Fruit fly (Drosophila melanogaster) whole organism, embryonic: ENCODE data around the gene ATPsynD.

Source experiments
- CG10654 ChIP-seq: fragments of 200-800 bp; sonication (Bioruptor generic); optimal IDR thresholded peaks from 2 replicates; lab custom pipeline; 2016; ENCODE audit warnings: missing biosample characterization, missing genetic modification characterization
- CG11456 ChIP-seq: fragments of 200-800 bp; sonication (Bioruptor generic); IDR thresholded peaks from 3 replicates; pipeline ENCODE4 v1.3.6; 2022; ENCODE audit warnings: missing biosample characterization, missing genetic modification characterization
- CG12769 ChIP-seq: fragments of 200-800 bp; sonication (Bioruptor generic); optimal IDR thresholded peaks from 2 replicates; lab custom pipeline; 2019; ENCODE audit warnings: missing biosample characterization, mild to moderate bottlenecking, missing genetic modification characterization, moderate library complexity
- CG12942 ChIP-seq: fragments of 200-800 bp; sonication (Bioruptor generic); optimal IDR thresholded peaks from 3 replicates; lab custom pipeline; 2016; ENCODE audit warnings: missing biosample characterization, missing genetic modification characterization
- CG13123 ChIP-seq: fragments of 200-800 bp; sonication (Bioruptor generic); optimal IDR thresholded peaks from 2 replicates; lab custom pipeline; 2016; ENCODE audit warnings: missing biosample characterization, missing genetic modification characterization
- CG13296 ChIP-seq: fragments of 200-800 bp; sonication (Bioruptor generic); optimal IDR thresholded peaks from 3 replicates; lab custom pipeline; 2018; ENCODE audit warnings: missing biosample characterization, mild to moderate bottlenecking, missing genetic modification characterization
- CG13424 ChIP-seq: fragments of 200-800 bp; sonication (Bioruptor generic); optimal IDR thresholded peaks from 2 replicates; lab custom pipeline; 2019; ENCODE audit warnings: missing biosample characterization, mild to moderate bottlenecking, missing genetic modification characterization, moderate library complexity
- CG14965 ChIP-seq: fragments of 200-800 bp; sonication (Bioruptor generic); optimal IDR thresholded peaks from 2 replicates; lab custom pipeline; 2016; ENCODE audit warnings: missing biosample characterization, missing genetic modification characterization, borderline replicate concordance
- CG16813 ChIP-seq: fragments of 200-800 bp; sonication (Bioruptor generic); IDR thresholded peaks from 3 replicates; pipeline ENCODE4 v1.3.6; 2022; ENCODE audit warnings: missing biosample characterization, missing genetic modification characterization; ENCODE audit not compliant: partially characterized antibody
- CG2199 ChIP-seq: fragments of 200-800 bp; sonication (Bioruptor generic); IDR thresholded peaks from 3 replicates; pipeline ENCODE4 v1.3.6; 2022; ENCODE audit warnings: missing biosample characterization, missing genetic modification characterization
- CG2889 ChIP-seq: fragments of 200-800 bp; sonication (Bioruptor generic); IDR thresholded peaks from 3 replicates; pipeline ENCODE4 v1.3.6; 2022; ENCODE audit warnings: missing biosample characterization, missing genetic modification characterization
- CG30020 ChIP-seq: fragments of 200-800 bp; optimal IDR thresholded peaks from 2 replicates; lab custom pipeline; 2019; ENCODE audit warnings: missing biosample characterization, mild to moderate bottlenecking, missing genetic modification characterization, moderate library complexity
- CG30431 ChIP-seq: fragments of 200-800 bp; sonication (Bioruptor generic); optimal IDR thresholded peaks from 2 replicates; lab custom pipeline; 2017; ENCODE audit warnings: missing biosample characterization, missing genetic modification characterization
- CG31441 ChIP-seq: fragments of 200-800 bp; sonication (Bioruptor generic); IDR thresholded peaks from 2 replicates; pipeline ENCODE4 v1.3.6; 2022; ENCODE audit warnings: missing biosample characterization, missing genetic modification characterization
- CG3281 ChIP-seq: fragments of 200-800 bp; sonication (Bioruptor generic); optimal IDR thresholded peaks from 3 replicates; lab custom pipeline; 2017; ENCODE audit warnings: missing biosample characterization, mild to moderate bottlenecking, missing genetic modification characterization
- CG4707 ChIP-seq: fragments of 200-800 bp; sonication (Bioruptor generic); optimal IDR thresholded peaks from 2 replicates; lab custom pipeline; 2018; ENCODE audit warnings: missing biosample characterization, mild to moderate bottlenecking, missing genetic modification characterization, moderate library complexity
- CG5180 ChIP-seq: fragments of 200-800 bp; sonication (Bioruptor generic); optimal IDR thresholded peaks from 3 replicates; lab custom pipeline; 2017; ENCODE audit warnings: missing biosample characterization, missing genetic modification characterization, mild to moderate bottlenecking, moderate library complexity, missing genetic modification reagents
- CG6175 ChIP-seq: fragments of 200-800 bp; sonication (Bioruptor generic); IDR thresholded peaks from 3 replicates; pipeline ENCODE4 v1.3.6; 2022; ENCODE audit warnings: missing biosample characterization, missing genetic modification characterization
- CG6683 ChIP-seq: fragments of 200-800 bp; sonication (Bioruptor generic); optimal IDR thresholded peaks from 2 replicates; lab custom pipeline; 2017; ENCODE audit warnings: missing biosample characterization, mild to moderate bottlenecking, missing genetic modification characterization, missing genetic modification reagents
- CG8924 ChIP-seq: fragments of 200-800 bp; optimal IDR thresholded peaks from 3 replicates; lab custom pipeline; 2019; ENCODE audit warnings: missing biosample characterization, mild to moderate bottlenecking, missing genetic modification characterization, moderate library complexity
- CG9215 ChIP-seq: fragments of 200-800 bp; sonication (Bioruptor generic); IDR thresholded peaks from 2 replicates; pipeline ENCODE4 v1.3.6; 2022; ENCODE audit warnings: missing biosample characterization, missing genetic modification characterization
- CHES-1-like ChIP-seq: fragments of 200-800 bp; sonication (Bioruptor generic); optimal IDR thresholded peaks from 2 replicates; lab custom pipeline; 2016; ENCODE audit warnings: missing biosample characterization, missing genetic modification characterization
- CrebB ChIP-seq: fragments of 200-800 bp; sonication (Bioruptor generic); optimal IDR thresholded peaks from 3 replicates; lab custom pipeline; 2018; ENCODE audit warnings: missing biosample characterization, mild to moderate bottlenecking, missing genetic modification characterization
- Dbx ChIP-seq: fragments of 200-800 bp; sonication (Bioruptor generic); IDR thresholded peaks from 3 replicates; pipeline ENCODE4 v1.3.6; 2022; ENCODE audit warnings: missing biosample characterization, missing genetic modification characterization
- Dfd ChIP-seq, 2 experiments: fragments of >200 bp; optimal IDR thresholded peaks; 2 replicates each; lab custom pipeline; 2017; ENCODE audit warnings: missing biosample characterization in 2 of 2, missing genetic modification characterization in 2 of 2
- Dref ChIP-seq: fragments of 200-800 bp; sonication (Bioruptor generic); IDR thresholded peaks from 2 replicates; pipeline ENCODE4 v1.3.6; 2022; ENCODE audit warnings: missing biosample characterization, missing genetic modification characterization
- Eip74EF ChIP-seq, 2 experiments: fragments of 200-800 bp in 1 of 2; fragments of >200 bp in 1 of 2; sonication (Bioruptor generic) in 1 of 2; optimal IDR thresholded peaks; 2 replicates each; lab custom pipeline; 2017 to 2019; ENCODE audit warnings: missing biosample characterization in 2 of 2, missing genetic modification characterization in 2 of 2, mild to moderate bottlenecking in 1 of 2, moderate library complexity in 1 of 2
- HLH4C ChIP-seq: fragments of 200-800 bp; sonication (Bioruptor generic); IDR thresholded peaks from 3 replicates; pipeline ENCODE4 v1.3.6; 2022; ENCODE audit warnings: missing biosample characterization, missing genetic modification characterization; ENCODE audit not compliant: partially characterized antibody
- Hr3 ChIP-seq: fragments of 200-800 bp; sonication (Bioruptor generic); optimal IDR thresholded peaks from 3 replicates; lab custom pipeline; 2016; ENCODE audit warnings: missing biosample characterization, missing genetic modification characterization
- Hr51 ChIP-seq, 2 experiments: fragments of 200-800 bp; sonication (Bioruptor generic); optimal IDR thresholded peaks; 2 replicates in 1 of 2; 3 replicates in 1 of 2; lab custom pipeline; 2016 to 2018; ENCODE audit warnings: missing biosample characterization in 2 of 2, missing genetic modification characterization in 2 of 2, mild to moderate bottlenecking in 1 of 2, moderate library complexity in 1 of 2
- Sin3A ChIP-seq: fragments of >200 bp; optimal IDR thresholded peaks from 2 replicates; lab custom pipeline; 2018
- Sry-β ChIP-seq: fragments of 200-800 bp; sonication (Bioruptor generic); optimal IDR thresholded peaks from 2 replicates; lab custom pipeline; 2018; ENCODE audit warnings: missing biosample characterization, mild to moderate bottlenecking, missing genetic modification characterization, moderate library complexity
- Taf1 ChIP-seq: fragments of 200-800 bp; sonication (Bioruptor generic); IDR thresholded peaks from 2 replicates; pipeline ENCODE4 v1.3.6; 2022; ENCODE audit warnings: missing biosample characterization, missing genetic modification characterization
- abd-A ChIP-seq: fragments of 200-800 bp; sonication (Bioruptor generic); optimal IDR thresholded peaks from 3 replicates; lab custom pipeline; 2019; ENCODE audit warnings: missing biosample characterization, mild to moderate bottlenecking, missing genetic modification characterization, moderate library complexity
- dati ChIP-seq: fragments of 200-800 bp; sonication (Bioruptor generic); IDR thresholded peaks from 2 replicates; pipeline ENCODE4 v1.3.6; 2022; ENCODE audit warnings: missing biosample characterization, missing genetic modification characterization
- eyg ChIP-seq: fragments of 200-800 bp; sonication (Bioruptor generic); optimal IDR thresholded peaks from 3 replicates; lab custom pipeline; 2016; ENCODE audit warnings: missing biosample characterization, missing genetic modification characterization
- fru ChIP-seq: fragments of >200 bp; optimal IDR thresholded peaks from 2 replicates; lab custom pipeline; 2017
- gro ChIP-seq: fragments of 200-800 bp; sonication (Bioruptor generic); optimal IDR thresholded peaks from 2 replicates; lab custom pipeline; 2016; ENCODE audit warnings: missing biosample characterization, missing genetic modification characterization
- lmd ChIP-seq: fragments of 200-800 bp; sonication (Bioruptor generic); IDR thresholded peaks from 2 replicates; pipeline ENCODE4 v1.3.6; 2022; ENCODE audit warnings: missing biosample characterization, missing genetic modification characterization
- lov ChIP-seq, 2 experiments: fragments of 200-800 bp in 1 of 2; fragments of >200 bp in 1 of 2; sonication (Bioruptor generic) in 1 of 2; IDR thresholded peaks in 1 of 2; optimal IDR thresholded peaks in 1 of 2; 2 replicates in 1 of 2; 3 replicates in 1 of 2; pipeline versions ENCODE4 v1.3.6 to Lab custom; 2017 to 2022; ENCODE audit warnings: missing biosample characterization in 1 of 2, missing genetic modification characterization in 1 of 2
- luna ChIP-seq: fragments of 200-800 bp; sonication (Bioruptor generic); optimal IDR thresholded peaks from 2 replicates; lab custom pipeline; 2016; ENCODE audit warnings: missing biosample characterization, missing genetic modification characterization
- mam ChIP-seq: fragments of 200-800 bp; sonication (Bioruptor generic); optimal IDR thresholded peaks from 3 replicates; lab custom pipeline; 2016; ENCODE audit warnings: missing biosample characterization, missing genetic modification characterization
- nau ChIP-seq: fragments of 200-800 bp; sonication (Bioruptor generic); optimal IDR thresholded peaks from 3 replicates; lab custom pipeline; 2017; ENCODE audit warnings: missing biosample characterization, mild to moderate bottlenecking, missing genetic modification characterization, missing genetic modification reagents
- pb ChIP-seq: fragments of 200-800 bp; sonication (Bioruptor generic); optimal IDR thresholded peaks from 3 replicates; lab custom pipeline; 2016; ENCODE audit warnings: missing biosample characterization, missing genetic modification characterization
- pum ChIP-seq: fragments of 200-800 bp; sonication (Bioruptor generic); optimal IDR thresholded peaks from 2 replicates; lab custom pipeline; 2016; ENCODE audit warnings: missing biosample characterization, missing genetic modification characterization
- rib ChIP-seq: fragments of 200-800 bp; sonication (Bioruptor generic); IDR thresholded peaks from 2 replicates; pipeline ENCODE4 v1.3.6; 2022; ENCODE audit warnings: missing biosample characterization, missing genetic modification characterization
- ro ChIP-seq: fragments of 200-800 bp; sonication (Bioruptor generic); IDR thresholded peaks from 2 replicates; pipeline ENCODE4 v1.3.6; 2022; ENCODE audit warnings: missing biosample characterization, missing genetic modification characterization
- salm ChIP-seq: fragments of 200-800 bp; sonication (Bioruptor generic); optimal IDR thresholded peaks from 2 replicates; lab custom pipeline; 2018; ENCODE audit warnings: missing biosample characterization, mild to moderate bottlenecking, missing genetic modification characterization
- slp2 ChIP-seq: fragments of 200-800 bp; sonication (Bioruptor generic); optimal IDR thresholded peaks from 2 replicates; lab custom pipeline; 2016; ENCODE audit warnings: missing biosample characterization, missing genetic modification characterization
- ttk ChIP-seq: fragments of 200-800 bp; sonication (Bioruptor generic); IDR thresholded peaks from 2 replicates; pipeline ENCODE4 v2.1.2; 2022; ENCODE audit warnings: missing biosample characterization, missing genetic modification characterization
- tx ChIP-seq: fragments of 200-800 bp; sonication (Bioruptor generic); optimal IDR thresholded peaks from 2 replicates; lab custom pipeline; 2016; ENCODE audit warnings: missing biosample characterization, missing genetic modification characterization
- zen2 ChIP-seq: fragments of 200-800 bp; sonication (Bioruptor generic); IDR thresholded peaks from 3 replicates; pipeline ENCODE4 v1.3.6; 2022; ENCODE audit warnings: missing biosample characterization, missing genetic modification characterization; ENCODE audit not compliant: partially characterized antibody

ATPsynD gene

dm6 chr3R:19060173-19060572 is 34.6 kb upstream of the ATPsynD start (continued):
- TF ChIP-seq CG6175 (GFP tag; lab: Robert Waterston, UW) (no peak), luna (no peak), tx (no peak), CG4707 (GFP tag; lab: Kevin White, UChicago) (no peak), CG13123 (no peak), CG5180 (GFP tag; lab: Kevin White, UChicago) (no peak), CG13424 (no peak), CG6683 (no peak), Taf1 (GFP tag; lab: Robert Waterston, UW) (no peak), Eip74EF (GFP tag; optimal IDR thresholded peaks at IDR 0.05; lab: Kevin White, UChicago) (peak in 1 of 2 experiments; percentile 13), ttk (GFP tag; lab: Robert Waterston, UW) (no peak), CHES-1-like (GFP tag; lab: Kevin White, UChicago) (no peak), CG30431 (GFP tag; lab: Kevin White, UChicago) (no peak), CG8924 (tag; lab: Kevin White, UChicago) (no peak), CG12942 (GFP tag; lab: Kevin White, UChicago) (no peak), CG3281 (GFP tag; lab: Kevin White, UChicago) (peak; percentile 2), eyg (GFP tag; lab: Kevin White, UChicago) (no peak), mam (GFP tag; lab: Kevin White, UChicago) (no peak), ro (GFP tag; lab: Robert Waterston, UW) (no peak), CG14965 (GFP tag; lab: Kevin White, UChicago) (no peak), CG13296 (GFP tag; lab: Kevin White, UChicago) (no peak), Dbx (GFP tag; lab: Robert Waterston, UW) (no peak), nau (GFP tag; lab: Kevin White, UChicago) (peak; percentile 17), Hr3 (no peak), Hr51 (GFP tag; optimal IDR thresholded peaks at IDR 0.05; lab: Kevin White, UChicago) (no peak), CG30020 (tag; lab: Kevin White, UChicago) (no peak), abd-A (tag; lab: Kevin White, UChicago) (peak; percentile 56), salm (no peak), pb (GFP tag; lab: Kevin White, UChicago) (no peak), CG12769 (tag; lab: Kevin White, UChicago) (peak; percentile 32), HLH4C (no peak), CG9215 (GFP tag; lab: Robert Waterston, UW) (no peak), pum (GFP tag; lab: Kevin White, UChicago) (no peak), lov (optimal IDR thresholded peaks at IDR 0.05; lab: Kevin White, UChicago) (no peak), lov (GFP tag; IDR thresholded peaks at IDR 0.05; lab: Robert Waterston, UW) (no peak), dati (GFP tag; lab: Robert Waterston, UW) (no peak), lmd (GFP tag; lab: Robert Waterston, UW) (no peak), Sin3A (no peak), fru (lab: Kevin White, UChicago) (no peak), rib (no peak), CG31441 (GFP tag; lab: Robert Waterston, UW) (0 out of 2 replicates have a peak, but pooled peaks have one; percentile 9), CG2889 (no peak), CG10654 (GFP tag; lab: Kevin White, UChicago) (no peak), CG16813 (GFP tag; lab: Robert Waterston, UW) (no peak), CG2199 (GFP tag; lab: Robert Waterston, UW) (no peak), Dref (GFP tag; lab: Robert Waterston, UW) (no peak), Dfd (GFP tag; optimal IDR thresholded peaks at IDR 0.05; lab: Kevin White, UChicago) (no peak), Sry-β (GFP tag; lab: Kevin White, UChicago) (no peak), CrebB (tag; lab: Kevin White, UChicago) (no peak), CG11456 (GFP tag; lab: Robert Waterston, UW) (no peak), gro (GFP tag; lab: Kevin White, UChicago) (peak; percentile 12), slp2 (GFP tag; lab: Kevin White, UChicago) (no peak), zen2 (GFP tag; lab: Robert Waterston, UW) (no peak)
